Worm (Caenorhabditis elegans): Measurements from ENCODE around the gene srd-39.

The srd-39 gene

ce11 chrX:13283462-13283861, 16.9 kb downstream of the srd-39 start (continued):
- TF ChIP-seq cebp-1 (GFP tag; IDR thresholded peaks at IDR 0.05) (no peak), cebp-1 (tag; optimal IDR thresholded peaks at IDR 0.05) (no peak), B0019.2 (GFP tag; conservative IDR thresholded peaks at IDR 0.05) (no peak), gei-17 (GFP tag; optimal IDR thresholded peaks at IDR 0.05) (no peak), chd-7 (tag; optimal IDR thresholded peaks at IDR 0.05) (peak; percentile 12), unc-130 (GFP tag; optimal IDR thresholded peaks at IDR 0.05) (peak; percentile 13), hmg-20 (GFP tag; IDR thresholded peaks at IDR 0.05) (no peak), lin-40 (tag; optimal IDR thresholded peaks at IDR 0.05) (no peak), F39B2.1 (GFP tag; IDR thresholded peaks at IDR 0.05) (no peak), K11D2.4 (GFP tag; IDR thresholded peaks at IDR 0.05) (no peak)

ce11 chrX:13278876-13279275, 21.5 kb downstream of the srd-39 start, which contains the start of gene phf-33:
Gene phf-33 (minus strand): TSS chrX:13278976.
- TF ChIP-seq xnd-1 (tag; optimal IDR thresholded peaks at IDR 0.05) (no peak), rec-8 (tag; optimal IDR thresholded peaks at IDR 0.05) (no peak), dox-1 (GFP tag; IDR thresholded peaks at IDR 0.05) (no peak), pha-4 (tag; optimal IDR thresholded peaks at IDR 0.05) (no peak), athp-1 (tag; optimal IDR thresholded peaks at IDR 0.05) (no peak), ceh-27 (GFP tag; optimal IDR thresholded peaks at IDR 0.05) (no peak), tlf-1 (GFP tag; optimal IDR thresholded peaks at IDR 0.05) (no peak), chd-7 (tag; optimal IDR thresholded peaks at IDR 0.05) (no peak), egrh-3 (GFP tag; IDR thresholded peaks at IDR 0.05) (no peak), aptf-3 (GFP tag; IDR thresholded peaks at IDR 0.05) (no peak), F57A8.1 (GFP tag; optimal IDR thresholded peaks at IDR 0.05) (no peak), ztf-18 (tag; optimal IDR thresholded peaks at IDR 0.05) (no peak), B0261.1 (tag; optimal IDR thresholded peaks at IDR 0.05) (no peak), nfya-1 (tag; optimal IDR thresholded peaks at IDR 0.05; ENCODE audit: borderline replicate concordance, insufficient read depth) (no peak)

ce11 chrX:13274102-13274501, 26.3 kb downstream of the srd-39 start, which contains the start of gene cyp-14A3:
Gene cyp-14A3 (minus strand): TSS chrX:13274202.
- TF ChIP-seq die-1 (tag; optimal IDR thresholded peaks at IDR 0.05) = no peak
- no peak for TF ChIP-seq zfh-2 (GFP tag; conservative IDR thresholded peaks at IDR 0.05)
- TF ChIP-seq xnd-1 (tag; optimal IDR thresholded peaks at IDR 0.05) = no peak
- no peak for TF ChIP-seq B0019.2 (GFP tag; conservative IDR thresholded peaks at IDR 0.05)
- no peak for TF ChIP-seq somi-1 (GFP tag; optimal IDR thresholded peaks at IDR 0.05)
- TF ChIP-seq lsl-1 (GFP tag; optimal IDR thresholded peaks at IDR 0.05) = no peak
- no peak for TF ChIP-seq F33H1.4 (GFP tag; IDR thresholded peaks at IDR 0.05)
- TF ChIP-seq ztf-28 (GFP tag; IDR thresholded peaks at IDR 0.05) = no peak
- TF ChIP-seq mcd-1 (GFP tag; IDR thresholded peaks at IDR 0.05) = no peak
- no peak for TF ChIP-seq madf-3 (GFP tag; IDR thresholded peaks at IDR 0.05)
- no peak for TF ChIP-seq bed-2 (GFP tag; IDR thresholded peaks at IDR 0.05)
- no peak for TF ChIP-seq snpc-1.1 (tag; optimal IDR thresholded peaks at IDR 0.05; ENCODE audit: insufficient read depth)
- no peak for TF ChIP-seq dox-1 (GFP tag; IDR thresholded peaks at IDR 0.05)
- TF ChIP-seq akir-1 (GFP tag; optimal IDR thresholded peaks at IDR 0.05) = no peak
- no peak for TF ChIP-seq dpl-1 (GFP tag; optimal IDR thresholded peaks at IDR 0.05)
- TF ChIP-seq pbrm-1 (GFP tag; IDR thresholded peaks at IDR 0.05) = no peak
- no peak for TF ChIP-seq D2030.7 (GFP tag; IDR thresholded peaks at IDR 0.05)
- no peak for TF ChIP-seq nfya-2 (GFP tag; IDR thresholded peaks at IDR 0.05)
